Worm (Caenorhabditis elegans): ENCODE results near the gene mrpl-12.

DNA sequence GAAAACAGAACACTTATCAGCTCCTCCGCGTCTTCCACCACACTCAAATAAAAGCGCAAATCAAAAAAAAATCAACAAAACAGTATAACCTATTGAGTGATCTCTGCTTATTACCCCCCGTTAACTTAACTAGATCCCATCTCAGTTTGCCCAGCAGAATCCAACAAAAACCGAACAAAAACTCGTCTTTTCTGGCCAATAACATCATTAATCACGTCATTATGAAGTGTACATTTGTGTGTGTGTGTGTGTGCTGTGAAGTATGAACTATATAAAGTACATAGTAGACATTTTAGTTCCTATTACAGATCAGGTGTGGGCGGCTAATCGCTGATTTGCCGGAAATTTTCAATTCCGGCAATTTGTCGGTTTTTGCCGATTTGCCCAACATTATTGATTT, 10.5 kb downstream of the mrpl-12 start:
- TF ChIP-seq sea-1 (GFP tag; conservative IDR thresholded peaks at IDR 0.05) (no peak), ama-1 (optimal IDR thresholded peaks at IDR 0.05) (no peak), hmg-4 (GFP tag; optimal IDR thresholded peaks at IDR 0.05) (no peak), flt-1 (GFP tag; IDR thresholded peaks at IDR 0.05) (no peak), tbx-11 (GFP tag; IDR thresholded peaks at IDR 0.05) (no peak)
